Worm (Caenorhabditis elegans) whole organism, L3 larva: Measurements from ENCODE around the gene F54E2.1.

Source experiments
- ZK546.5 ChIP-seq: sonication (generic microtip); optimal IDR thresholded peaks from 2 replicates; lab custom pipeline; 2017; ENCODE audit warnings: missing biosample characterization, missing genetic modification characterization
- ama-1 ChIP-seq: fragments of 150-350 bp; optimal IDR thresholded peaks from 2 replicates; lab custom pipeline; 2018
- ceh-16 ChIP-seq: sonication (generic microtip); optimal IDR thresholded peaks from 2 replicates; lab custom pipeline; 2017; ENCODE audit warnings: missing biosample characterization, missing genetic modification characterization
- ceh-28 ChIP-seq: fragments of 150-350 bp; optimal IDR thresholded peaks from 2 replicates; lab custom pipeline; 2014; ENCODE audit warnings: missing biosample characterization, missing genetic modification reagents, missing genetic modification characterization
- ceh-82 ChIP-seq: fragments of 150-350 bp; optimal IDR thresholded peaks from 2 replicates; lab custom pipeline; 2014; ENCODE audit warnings: missing biosample characterization, missing genetic modification characterization
- daf-12 ChIP-seq: fragments of 150-350 bp; optimal IDR thresholded peaks from 2 replicates; lab custom pipeline; 2014; ENCODE audit warnings: missing biosample characterization, missing genetic modification reagents, missing genetic modification characterization
- egl-27 ChIP-seq: sonication (generic microtip); optimal IDR thresholded peaks from 4 replicates; lab custom pipeline; 2017; ENCODE audit warnings: missing biosample characterization, missing genetic modification reagents, missing genetic modification characterization
- egl-5 ChIP-seq: fragments of 150-350 bp; optimal IDR thresholded peaks from 2 replicates; lab custom pipeline; 2017; ENCODE audit warnings: missing biosample characterization, missing genetic modification reagents, missing genetic modification characterization, inconsistent platforms
- elt-1 ChIP-seq: fragments of 150-350 bp; optimal IDR thresholded peaks from 2 replicates; lab custom pipeline; 2014; ENCODE audit warnings: missing biosample characterization, missing genetic modification characterization
- elt-2 ChIP-seq: sonication (generic microtip); optimal IDR thresholded peaks from 2 replicates; lab custom pipeline; 2016; ENCODE audit warnings: missing genetic modification reagents, mild to moderate bottlenecking, missing genetic modification characterization, missing compliant biosample characterization
- elt-3 ChIP-seq, 3 experiments: fragments of 150-350 bp in 1 of 3; sonication (generic microtip) in 2 of 3; optimal IDR thresholded peaks; 2 replicates in 2 of 3; 4 replicates in 1 of 3; lab custom pipeline; 2014 to 2017; ENCODE audit warnings: missing biosample characterization in 3 of 3, missing genetic modification characterization in 3 of 3
- eor-1 ChIP-seq, 2 experiments: fragments of 150-350 bp; optimal IDR thresholded peaks; 2 replicates each; lab custom pipeline; 2014 to 2018; ENCODE audit warnings: missing biosample characterization in 2 of 2, missing genetic modification characterization in 2 of 2
- fkh-2 ChIP-seq: fragments of 150-350 bp; optimal IDR thresholded peaks from 2 replicates; lab custom pipeline; 2014; ENCODE audit warnings: missing biosample characterization, missing genetic modification reagents, missing genetic modification characterization
- fos-1 ChIP-seq: fragments of 150-350 bp; optimal IDR thresholded peaks from 2 replicates; lab custom pipeline; 2014; ENCODE audit warnings: missing biosample characterization, missing genetic modification characterization
- hmg-11 ChIP-seq: sonication (generic microtip); optimal IDR thresholded peaks from 2 replicates; lab custom pipeline; 2016; ENCODE audit warnings: missing genetic modification characterization, missing compliant biosample characterization
- jun-1 ChIP-seq: fragments of 150-350 bp; optimal IDR thresholded peaks from 2 replicates; lab custom pipeline; 2014; ENCODE audit warnings: missing biosample characterization, missing genetic modification reagents, missing genetic modification characterization
- lin-15B ChIP-seq: fragments of 150-350 bp; optimal IDR thresholded peaks from 2 replicates; lab custom pipeline; 2014; ENCODE audit warnings: missing biosample characterization, missing genetic modification characterization
- lin-39 ChIP-seq: fragments of 150-350 bp; optimal IDR thresholded peaks from 2 replicates; lab custom pipeline; 2018; ENCODE audit warnings: missing biosample characterization, missing genetic modification reagents, missing genetic modification characterization
- lsy-12 ChIP-seq: sonication (generic microtip); optimal IDR thresholded peaks from 2 replicates; lab custom pipeline; 2016; ENCODE audit warnings: mild to moderate bottlenecking, missing genetic modification characterization, missing compliant biosample characterization
- mdl-1 ChIP-seq: fragments of 150-350 bp; optimal IDR thresholded peaks from 2 replicates; lab custom pipeline; 2014; ENCODE audit warnings: missing biosample characterization, missing genetic modification characterization
- mml-1 ChIP-seq: fragments of 150-350 bp; sonication (generic microtip); optimal IDR thresholded peaks from 3 replicates; lab custom pipeline; 2014; ENCODE audit warnings: missing biosample characterization, missing genetic modification characterization
- nfya-1 ChIP-seq: sonication (generic microtip); optimal IDR thresholded peaks from 2 replicates; lab custom pipeline; 2017; ENCODE audit warnings: missing genetic modification characterization, mild to moderate bottlenecking, missing compliant biosample characterization, antibody characterized with exemption, moderate library complexity; ENCODE audit not compliant: insufficient read depth
- nhr-11 ChIP-seq: fragments of 150-350 bp; optimal IDR thresholded peaks from 2 replicates; lab custom pipeline; 2014; ENCODE audit warnings: missing biosample characterization, missing genetic modification characterization
- nhr-12 ChIP-seq: fragments of 150-350 bp; optimal IDR thresholded peaks from 2 replicates; lab custom pipeline; 2014; ENCODE audit warnings: missing biosample characterization, missing genetic modification characterization
- nhr-23 ChIP-seq: fragments of 150-350 bp; optimal IDR thresholded peaks from 2 replicates; lab custom pipeline; 2014; ENCODE audit warnings: missing biosample characterization, missing genetic modification reagents, missing genetic modification characterization
- nhr-237 ChIP-seq: fragments of 150-350 bp; optimal IDR thresholded peaks from 2 replicates; lab custom pipeline; 2014; ENCODE audit warnings: missing biosample characterization, missing genetic modification characterization
- nhr-25 ChIP-seq: sonication (generic microtip); optimal IDR thresholded peaks from 2 replicates; lab custom pipeline; 2017; ENCODE audit warnings: missing biosample characterization, missing genetic modification characterization
- nhr-28 ChIP-seq: fragments of 150-350 bp; optimal IDR thresholded peaks from 2 replicates; lab custom pipeline; 2014; ENCODE audit warnings: missing biosample characterization, missing genetic modification characterization
- nhr-43 ChIP-seq: sonication (generic microtip); optimal IDR thresholded peaks from 2 replicates; lab custom pipeline; 2016; ENCODE audit warnings: mild to moderate bottlenecking, missing genetic modification characterization, missing compliant biosample characterization; ENCODE audit not compliant: poor library complexity, severe bottlenecking
- pha-4 ChIP-seq: fragments of 150-350 bp; optimal IDR thresholded peaks from 2 replicates; lab custom pipeline; 2014; ENCODE audit warnings: missing biosample characterization, missing genetic modification reagents, missing genetic modification characterization
- pqm-1 ChIP-seq: fragments of 150-350 bp; optimal IDR thresholded peaks from 2 replicates; lab custom pipeline; 2017; ENCODE audit warnings: missing biosample characterization, missing genetic modification characterization, inconsistent platforms
- sea-2 ChIP-seq: fragments of 150-350 bp; sonication (generic microtip); optimal IDR thresholded peaks from 4 replicates; lab custom pipeline; 2014; ENCODE audit warnings: missing biosample characterization, missing genetic modification reagents, missing genetic modification characterization
- skn-1 ChIP-seq: fragments of 150-350 bp; optimal IDR thresholded peaks from 2 replicates; lab custom pipeline; 2014; ENCODE audit warnings: missing biosample characterization, missing genetic modification characterization
- tbx-2 ChIP-seq: sonication (generic microtip); optimal IDR thresholded peaks from 2 replicates; lab custom pipeline; 2016; ENCODE audit warnings: mild to moderate bottlenecking, missing genetic modification characterization, missing compliant biosample characterization
- unc-39 ChIP-seq: sonication (generic microtip); optimal IDR thresholded peaks from 4 replicates; lab custom pipeline; 2017; ENCODE audit warnings: missing biosample characterization, missing genetic modification characterization
- unc-62 ChIP-seq: fragments of 150-350 bp; sonication (generic microtip); optimal IDR thresholded peaks from 4 replicates; lab custom pipeline; 2014; ENCODE audit warnings: missing biosample characterization, missing genetic modification reagents, missing genetic modification characterization
- zag-1 ChIP-seq: fragments of 150-350 bp; optimal IDR thresholded peaks from 2 replicates; lab custom pipeline; 2014; ENCODE audit warnings: missing biosample characterization, missing genetic modification characterization
- ztf-11 ChIP-seq: fragments of 150-350 bp; optimal IDR thresholded peaks from 2 replicates; lab custom pipeline; 2014; ENCODE audit warnings: missing biosample characterization, missing genetic modification characterization
- ztf-4 ChIP-seq: fragments of 150-350 bp; optimal IDR thresholded peaks from 2 replicates; lab custom pipeline; 2014; ENCODE audit warnings: missing biosample characterization, missing genetic modification characterization

The F54E2.1 gene

DNA sequence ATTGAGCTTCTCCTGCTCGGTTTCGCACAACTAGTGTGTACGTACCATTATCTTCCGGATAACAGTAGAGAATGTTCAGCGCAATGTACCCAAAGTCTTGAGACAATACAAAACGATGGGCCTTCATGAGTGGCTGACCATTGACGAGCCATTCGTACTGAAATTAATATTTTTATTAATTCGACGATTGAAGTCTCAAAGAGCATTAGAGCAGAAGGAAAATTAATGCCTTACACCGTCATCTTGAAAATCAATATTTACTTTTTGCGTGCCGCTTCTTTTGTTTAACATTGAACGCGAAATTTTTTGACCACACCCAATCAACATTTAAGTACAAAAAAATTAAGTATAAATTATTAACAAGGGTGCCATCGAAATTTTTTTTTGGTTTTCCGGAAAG lies 17.2 kb upstream of the F54E2.1 start:
- TF ChIP-seq egl-27 = no peak
- TF ChIP-seq tbx-2 (tag; lab: Kevin White, UChicago) = no peak
- TF ChIP-seq nhr-23 (tag; lab: Kevin White, UChicago) = no peak
- TF ChIP-seq nhr-11 (tag; lab: Kevin White, UChicago) = no peak
- TF ChIP-seq ceh-82 (tag; lab: Kevin White, UChicago) = no peak
- no peak for TF ChIP-seq nhr-43 (tag; lab: Kevin White, UChicago)
- TF ChIP-seq nhr-237 = no peak
- TF ChIP-seq lin-39 = no peak
- no peak for TF ChIP-seq egl-5 (tag; lab: Kevin White, UChicago)
- TF ChIP-seq nhr-25 = no peak
- TF ChIP-seq unc-39 = no peak
- TF ChIP-seq pqm-1 (tag; lab: Kevin White, UChicago) = no peak
- TF ChIP-seq, all 47 proteins: peak for 0

DNA sequence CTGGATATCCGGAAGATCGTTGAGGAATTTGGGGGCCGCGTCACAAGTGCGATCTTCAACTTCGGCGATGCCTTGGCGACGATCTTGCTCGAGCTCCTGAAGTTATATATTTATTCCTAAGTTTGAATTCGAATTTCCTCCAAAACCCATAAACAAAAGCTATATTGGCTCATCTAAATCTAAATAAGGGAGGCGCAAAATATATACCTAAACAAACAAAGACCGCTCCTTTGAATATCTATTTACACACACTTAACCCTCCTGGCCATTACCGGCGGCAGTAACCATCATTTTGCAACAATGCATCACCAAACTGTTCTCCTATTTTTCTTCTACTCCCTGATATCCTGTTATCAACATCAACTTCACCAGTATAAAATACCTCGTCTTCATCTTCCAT lies 14.2 kb upstream of the F54E2.1 start, which contains the start of gene F54E2.2:
Gene F54E2.2, plus strand, starts transcription at position 301 of the 400 bp plus-strand sequence.
- TF ChIP-seq fos-1 (tag; lab: Kevin White, UChicago) = no peak
- no peak for TF ChIP-seq ceh-16
- no peak for TF ChIP-seq ama-1 (lab: Kevin White, UChicago)
- no peak for TF ChIP-seq ZK546.5 (tag; lab: Kevin White, UChicago)
- no peak for TF ChIP-seq sea-2 (GFP tag; lab: Kevin White, UChicago)
- TF ChIP-seq nhr-25 = no peak
- no peak for TF ChIP-seq zag-1
- TF ChIP-seq ztf-4 (tag; lab: Kevin White, UChicago) = no peak
- no peak for TF ChIP-seq eor-1 (tag; optimal IDR thresholded peaks at IDR 0.05; lab: Kevin White, UChicago)
- TF ChIP-seq lin-39 = no peak
- TF ChIP-seq unc-39 = no peak
- no peak for TF ChIP-seq elt-1 (tag; lab: Kevin White, UChicago)
- TF ChIP-seq tbx-2 (tag; lab: Kevin White, UChicago) = no peak
- TF ChIP-seq ceh-28 = no peak
- no peak for TF ChIP-seq elt-3 (tag; optimal IDR thresholded peaks at IDR 0.05; lab: Kevin White, UChicago)
- no peak for TF ChIP-seq jun-1

ce11 chrV:2799172-2799869 lies 10.9 kb upstream of the F54E2.1 start:
- TF ChIP-seq nhr-12 (tag; lab: Kevin White, UChicago) = no peak
- TF ChIP-seq hmg-11 (tag; lab: Kevin White, UChicago) = no peak
- TF ChIP-seq mml-1 (tag; lab: Kevin White, UChicago) = no peak
- no peak for TF ChIP-seq nfya-1 (tag; lab: Kevin White, UChicago)
- no peak for TF ChIP-seq pha-4 (tag; lab: Kevin White, UChicago)
- no peak for TF ChIP-seq nhr-25
- TF ChIP-seq nhr-28 = no peak
- no peak for TF ChIP-seq unc-62 (GFP tag; lab: Kevin White, UChicago)
- TF ChIP-seq daf-12 (tag; lab: Kevin White, UChicago) = no peak
- TF ChIP-seq eor-1 (tag; optimal IDR thresholded peaks at IDR 0.05; lab: Kevin White, UChicago) = no peak
- no peak for TF ChIP-seq mdl-1
- no peak for TF ChIP-seq pqm-1 (tag; lab: Kevin White, UChicago)
- TF ChIP-seq egl-5 (tag; lab: Kevin White, UChicago) = no peak
- no peak for TF ChIP-seq ztf-11
- no peak for TF ChIP-seq nhr-11 (tag; lab: Kevin White, UChicago)
- TF ChIP-seq elt-2 = no peak
- no peak for TF ChIP-seq skn-1 (tag; lab: Kevin White, UChicago)
- TF ChIP-seq, all 47 proteins: peak for 0

ce11 chrV:2800676-2801075 lies 9.5 kb upstream of the F54E2.1 start:
- TF ChIP-seq lsy-12 (tag; lab: Kevin White, UChicago) (no peak), lin-15B (tag; lab: Kevin White, UChicago) (no peak), mdl-1 (no peak), eor-1 (tag; optimal IDR thresholded peaks at IDR 0.05; lab: Kevin White, UChicago) (no peak), unc-62 (GFP tag; lab: Kevin White, UChicago) (no peak), fkh-2 (tag; lab: Kevin White, UChicago) (no peak), ztf-4 (tag; lab: Kevin White, UChicago) (no peak)
